In genomic region chr3R:16182269-16182875, dm6 we compare ENCODE assay signal across 3 fruit fly cellular contexts.
TF ChIP-seq lines count a peak whose summit lies in the region.

No protein-coding gene starts in this region.

- no peak for TF ChIP-seq CTCF in whole organism, embryonic (GFP tag; optimal IDR thresholded peaks at IDR 0.05; lab: Kevin White, UChicago)

TF ChIP-seq in whole organism, embryonic, 481 proteins besides CTCF, POLR2A, EP300 and RAD21:
- TF ChIP-seq ttk (GFP tag; IDR thresholded peaks at IDR 0.05; lab: Robert Waterston, UW) (no peak), Ets65A (GFP tag; lab: Kevin White, UChicago) (peak; percentile 51), Drgx (GFP tag; IDR thresholded peaks at IDR 0.05; lab: Robert Waterston, UW) (no peak), CG8359 (GFP tag; optimal IDR thresholded peaks at IDR 0.05; lab: Kevin White, UChicago; ENCODE audit: borderline replicate concordance) (no peak), eve (GFP tag; optimal IDR thresholded peaks at IDR 0.05; lab: Kevin White, UChicago) (no peak), NFAT (GFP tag; IDR thresholded peaks at IDR 0.05; lab: Robert Waterston, UW) (0 out of 2 replicates have a peak, but pooled peaks have one; percentile 17), nmo (GFP tag; optimal IDR thresholded peaks at IDR 0.05; lab: Kevin White, UChicago) (no peak), Med (GFP tag; lab: Kevin White, UChicago) (peak; percentile 42), CG2129 (GFP tag; IDR thresholded peaks at IDR 0.05; lab: Robert Waterston, UW; ENCODE audit: partially characterized antibody) (no peak), maf-S (GFP tag; optimal IDR thresholded peaks at IDR 0.05; lab: Kevin White, UChicago) (no peak), CG3847 (GFP tag; IDR thresholded peaks at IDR 0.05; lab: Robert Waterston, UW) (no peak), zfh2 (GFP tag; optimal IDR thresholded peaks at IDR 0.05; lab: Kevin White, UChicago) (no peak), HHEX (GFP tag; optimal IDR thresholded peaks at IDR 0.05; lab: Kevin White, UChicago) (no peak), Pdp1 (GFP tag; optimal IDR thresholded peaks at IDR 0.05; lab: Kevin White, UChicago) (peak in 1 of 2 experiments; percentile 81), ato (GFP tag; IDR thresholded peaks at IDR 0.05; lab: Robert Waterston, UW; ENCODE audit: partially characterized antibody) (no peak)

TF ChIP-seq in whole organism, prepupa, 60 proteins besides CTCF, POLR2A, EP300 and RAD21:
- TF ChIP-seq vri (GFP tag; optimal IDR thresholded peaks at IDR 0.05; lab: Kevin White, UChicago) (peak; percentile 38), ss (GFP tag; optimal IDR thresholded peaks at IDR 0.05; lab: Kevin White, UChicago) (peak in 1 of 2 experiments; percentile 75), esn (GFP tag; optimal IDR thresholded peaks at IDR 0.05; lab: Kevin White, UChicago) (no peak), CG3032 (tag; optimal IDR thresholded peaks at IDR 0.05; lab: Kevin White, UChicago) (no peak), Eip78C (GFP tag; lab: Kevin White, UChicago) (peak; percentile 47), CG10669 (GFP tag; optimal IDR thresholded peaks at IDR 0.05; lab: Kevin White, UChicago) (no peak)

TF ChIP-seq in whole organism, pupa, 21 proteins besides CTCF, POLR2A, EP300 and RAD21:
- TF ChIP-seq EcR (GFP tag; optimal IDR thresholded peaks at IDR 0.05; lab: Kevin White, UChicago) (peak; percentile 93), CG4496 (GFP tag; IDR thresholded peaks at IDR 0.05; lab: Robert Waterston, UW) (0 out of 3 replicates have a peak, but pooled peaks have one; percentile 39), D1 (tag; optimal IDR thresholded peaks at IDR 0.05; lab: Kevin White, UChicago) (no peak), CG15710 (tag; optimal IDR thresholded peaks at IDR 0.05; lab: Kevin White, UChicago) (no peak), CG10348 (GFP tag; IDR thresholded peaks at IDR 0.05; lab: Robert Waterston, UW) (no peak)
TF ChIP-seq in whole organism, pupa: peak in this region for 2.
